Worm (Caenorhabditis elegans): Measurements from ENCODE around the gene F32E10.5.

DNA sequence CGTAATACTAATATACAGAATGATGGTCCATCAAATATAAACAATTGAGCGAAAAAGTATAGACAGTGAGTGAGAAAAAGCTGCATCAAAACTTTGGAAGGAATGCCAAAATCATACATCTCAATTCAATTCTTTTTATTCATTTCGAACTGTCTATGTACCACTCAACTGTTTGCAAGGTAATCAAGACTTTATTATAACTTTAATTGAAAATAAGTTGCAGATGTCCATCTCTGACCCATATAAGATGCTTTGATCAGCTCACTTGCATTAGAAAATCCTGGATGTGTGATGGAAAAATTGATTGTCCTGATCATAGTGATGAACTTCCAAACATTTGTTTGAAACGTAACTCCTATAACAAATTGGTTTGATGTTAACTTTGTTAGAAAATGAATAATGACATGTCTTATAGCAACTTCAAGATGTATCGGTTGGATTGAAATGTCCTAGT lies 10.6 kb downstream of the F32E10.5 start, which contains the start of gene F32E10.8:
- no peak for TF ChIP-seq lin-13 (tag; optimal IDR thresholded peaks at IDR 0.05)
- no peak for TF ChIP-seq pha-4 (tag; optimal IDR thresholded peaks at IDR 0.05)
- TF ChIP-seq unc-62 (GFP tag; optimal IDR thresholded peaks at IDR 0.05), result no peak
- TF ChIP-seq unc-39 (tag; optimal IDR thresholded peaks at IDR 0.05), result no peak
- no peak for TF ChIP-seq unc-120 (tag; optimal IDR thresholded peaks at IDR 0.05; ENCODE audit: poor library complexity, severe bottlenecking)
- no peak for TF ChIP-seq nhr-237 (tag; optimal IDR thresholded peaks at IDR 0.05)
- no peak for TF ChIP-seq nhr-2 (tag; optimal IDR thresholded peaks at IDR 0.05)
- no peak for TF ChIP-seq bed-3 (GFP tag; optimal IDR thresholded peaks at IDR 0.05)
